Fruit fly (Drosophila melanogaster) whole organism, pupa: ENCODE results near the gene CG11381.

Experiments used
- CG10348 ChIP-seq: fragments of 200-800 bp; sonication (Bioruptor generic); IDR thresholded peaks from 2 replicates; pipeline ENCODE4 v1.3.6; 2022; ENCODE audit warnings: missing biosample characterization, missing genetic modification characterization
- CG12605 ChIP-seq: fragments of 200-800 bp; sonication (Bioruptor generic); IDR thresholded peaks from 2 replicates; pipeline ENCODE4 v1.3.6; 2022; ENCODE audit warnings: missing biosample characterization, missing genetic modification characterization
- CG13204 ChIP-seq: fragments of 200-800 bp; sonication (Bioruptor generic); optimal IDR thresholded peaks from 2 replicates; lab custom pipeline; 2018; ENCODE audit warnings: missing biosample characterization, mild to moderate bottlenecking, missing genetic modification characterization, moderate library complexity
- CG14655 ChIP-seq: fragments of 200-800 bp; sonication (Bioruptor generic); optimal IDR thresholded peaks from 3 replicates; lab custom pipeline; 2017; ENCODE audit warnings: mild to moderate bottlenecking, missing biosample characterization, missing genetic modification reagents, missing genetic modification characterization
- CG15710 ChIP-seq: fragments of 200-800 bp; sonication (Bioruptor generic); optimal IDR thresholded peaks from 2 replicates; lab custom pipeline; 2018; ENCODE audit warnings: missing biosample characterization, mild to moderate bottlenecking, missing genetic modification characterization, moderate library complexity
- CG17806 ChIP-seq: fragments of 200-800 bp; sonication (Bioruptor generic); optimal IDR thresholded peaks from 2 replicates; lab custom pipeline; 2018; ENCODE audit warnings: missing biosample characterization, mild to moderate bottlenecking, missing genetic modification characterization, moderate library complexity
- CG32121 ChIP-seq: fragments of 200-800 bp; sonication (Bioruptor generic); IDR thresholded peaks from 2 replicates; pipeline ENCODE4 v1.3.6; 2022; ENCODE audit warnings: missing biosample characterization, missing genetic modification characterization
- CG34367 ChIP-seq: fragments of 200-800 bp; sonication (Bioruptor generic); optimal IDR thresholded peaks from 2 replicates; lab custom pipeline; 2018; ENCODE audit warnings: missing biosample characterization, mild to moderate bottlenecking, missing genetic modification characterization
- CG4496 ChIP-seq: fragments of 200-800 bp; sonication (Bioruptor generic); IDR thresholded peaks from 3 replicates; pipeline ENCODE4 v1.3.6; 2022; ENCODE audit warnings: missing biosample characterization, missing genetic modification characterization
- CG8159 ChIP-seq: fragments of 200-800 bp; sonication (Bioruptor generic); optimal IDR thresholded peaks from 3 replicates; lab custom pipeline; 2018; ENCODE audit warnings: missing biosample characterization, mild to moderate bottlenecking, missing genetic modification characterization, moderate library complexity
- CG8301 ChIP-seq: fragments of 200-800 bp; sonication (Bioruptor generic); optimal IDR thresholded peaks from 2 replicates; lab custom pipeline; 2018; ENCODE audit warnings: missing biosample characterization, mild to moderate bottlenecking, missing genetic modification characterization
- CG9948 ChIP-seq: fragments of 200-800 bp; sonication (Bioruptor generic); optimal IDR thresholded peaks from 2 replicates; lab custom pipeline; 2018; ENCODE audit warnings: missing biosample characterization, mild to moderate bottlenecking, missing genetic modification characterization, moderate library complexity
- D1 ChIP-seq: fragments of 200-800 bp; sonication (Bioruptor generic); optimal IDR thresholded peaks from 2 replicates; lab custom pipeline; 2018; ENCODE audit warnings: missing biosample characterization, mild to moderate bottlenecking, missing genetic modification characterization, moderate library complexity
- EcR ChIP-seq: fragments of 200-800 bp; sonication (Bioruptor generic); optimal IDR thresholded peaks from 3 replicates; lab custom pipeline; 2019; ENCODE audit warnings: missing biosample characterization, missing genetic modification characterization, mild to moderate bottlenecking, moderate library complexity, missing genetic modification reagents
- Ets98B ChIP-seq: fragments of 200-800 bp; sonication (Bioruptor generic); IDR thresholded peaks from 2 replicates; pipeline ENCODE4 v1.3.6; 2022; ENCODE audit warnings: missing biosample characterization, missing genetic modification characterization
- Pif1A ChIP-seq: fragments of 200-800 bp; sonication (Bioruptor generic); optimal IDR thresholded peaks from 3 replicates; lab custom pipeline; 2016; ENCODE audit warnings: missing biosample characterization, missing genetic modification characterization
- Pif1B ChIP-seq: fragments of 200-800 bp; sonication (Bioruptor generic); optimal IDR thresholded peaks from 3 replicates; lab custom pipeline; 2016; ENCODE audit warnings: missing biosample characterization, missing genetic modification characterization
- Snoo ChIP-seq: fragments of 200-800 bp; sonication (Bioruptor generic); optimal IDR thresholded peaks from 3 replicates; lab custom pipeline; 2017; ENCODE audit warnings: missing biosample characterization, mild to moderate bottlenecking, missing genetic modification characterization, inconsistent platforms
- fd96Ca ChIP-seq: fragments of 200-800 bp; sonication (Bioruptor generic); IDR thresholded peaks from 3 replicates; pipeline ENCODE4 v1.3.6; 2022; ENCODE audit warnings: missing biosample characterization, missing genetic modification characterization
- gl ChIP-seq: fragments of 200-800 bp; sonication (Bioruptor generic); optimal IDR thresholded peaks from 2 replicates; lab custom pipeline; 2018; ENCODE audit warnings: missing biosample characterization, mild to moderate bottlenecking, missing genetic modification characterization
- rn ChIP-seq: fragments of 200-800 bp; sonication (Bioruptor generic); IDR thresholded peaks from 2 replicates; pipeline ENCODE4 v1.3.6; 2022; ENCODE audit warnings: missing biosample characterization, missing genetic modification characterization

CG11381 gene

DNA sequence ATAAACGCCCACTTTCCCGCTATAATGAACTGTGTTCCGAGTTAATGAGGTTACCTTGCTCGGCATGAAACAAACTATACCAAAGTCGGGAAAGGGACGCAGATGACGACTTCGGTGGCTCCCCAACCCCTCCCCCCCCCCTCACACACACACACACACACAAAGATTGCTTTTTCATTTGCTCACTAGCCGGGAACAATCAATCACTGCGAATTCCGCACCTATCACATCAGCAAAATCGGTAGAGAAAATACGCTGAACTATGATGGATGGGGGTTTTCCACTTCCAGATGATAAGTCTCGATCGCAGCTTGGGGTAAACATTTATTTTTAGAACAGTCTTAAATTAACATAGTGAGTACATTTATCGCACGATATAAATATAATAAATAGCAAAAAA is 30.0 kb upstream of the CG11381 start:
- TF ChIP-seq CG34367 (tag; lab: Kevin White, UChicago): no peak
- TF ChIP-seq fd96Ca (GFP tag; lab: Robert Waterston, UW): no peak
- TF ChIP-seq CG32121 (GFP tag; lab: Robert Waterston, UW): no peak
- TF ChIP-seq CG12605 (GFP tag; lab: Robert Waterston, UW): no peak
- TF ChIP-seq CG14655 (GFP tag; lab: Kevin White, UChicago): no peak
- TF ChIP-seq CG8301 (tag; lab: Kevin White, UChicago): no peak
- TF ChIP-seq CG13204 (GFP tag; lab: Kevin White, UChicago): no peak
- no peak for TF ChIP-seq Pif1B
- TF ChIP-seq CG9948 (tag; lab: Kevin White, UChicago): no peak
- no peak for TF ChIP-seq EcR
- no peak for TF ChIP-seq CG10348
- no peak for TF ChIP-seq CG15710 (tag; lab: Kevin White, UChicago)
- TF ChIP-seq rn: no peak
- TF ChIP-seq gl (tag; lab: Kevin White, UChicago): no peak
- TF ChIP-seq CG4496 (GFP tag; lab: Robert Waterston, UW): no peak
- no peak for TF ChIP-seq CG17806 (tag; lab: Kevin White, UChicago)
- no peak for TF ChIP-seq Ets98B (GFP tag; lab: Robert Waterston, UW)
- no peak for TF ChIP-seq Pif1A

dm6 chrX:1175993-1176392 is 27.6 kb upstream of the CG11381 start, which contains the start of gene CG11384:
Gene CG11384 (minus strand): TSS chrX:1176035.
- TF ChIP-seq CG8159 (no peak), Pif1B (no peak), gl (tag; lab: Kevin White, UChicago) (no peak), CG32121 (GFP tag; lab: Robert Waterston, UW) (no peak)

- TF ChIP-seq CG34367 (tag; lab: Kevin White, UChicago): no peak
- no peak for TF ChIP-seq CG17806 (tag; lab: Kevin White, UChicago)
- TF ChIP-seq CG4496 (GFP tag; lab: Robert Waterston, UW): no peak
- TF ChIP-seq CG10348: no peak
- no peak for TF ChIP-seq CG14655 (GFP tag; lab: Kevin White, UChicago)
These were observed 23.7 kb upstream of the CG11381 start, which contains the start of gene CG11379 for dm6 chrX:1179865-1180264. Gene CG11379 (plus strand): TSS chrX:1180165.

- TF ChIP-seq CG34367 (tag; lab: Kevin White, UChicago) (no peak), CG4496 (GFP tag; lab: Robert Waterston, UW) (peak; percentile 36; the same call in 1 of the 3 replicates), Ets98B (GFP tag; lab: Robert Waterston, UW) (peak; percentile 21; the same call in 1 of the 2 replicates)
These were observed 22.7 kb upstream of the CG11381 start for dm6 chrX:1180865-1181264.

DNA sequence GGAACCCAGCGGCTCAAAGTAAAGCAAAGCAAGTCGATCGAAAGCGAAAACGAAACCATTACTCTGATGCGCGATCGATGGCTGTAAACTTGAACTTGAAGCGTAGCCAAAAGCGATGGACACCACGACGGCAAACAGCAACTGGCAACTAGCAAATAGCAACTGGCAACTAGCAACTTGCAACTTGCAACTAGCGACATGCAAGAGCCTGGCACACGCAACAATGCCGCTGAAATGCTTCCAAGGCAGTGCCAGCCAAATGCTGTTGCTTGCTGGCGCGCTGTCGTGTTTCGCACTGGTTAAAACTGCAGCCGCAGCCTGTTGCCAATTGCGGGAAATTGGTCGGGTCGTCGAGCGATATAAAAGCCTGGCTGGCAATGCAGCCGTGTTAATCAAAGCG is 22.3 kb upstream of the CG11381 start, which contains the start of gene CG14627:
TSS of gene CG14627 (plus strand) at position 301 of the 400 bp plus-strand sequence.
- TF ChIP-seq CG9948 (tag; lab: Kevin White, UChicago) (no peak), Snoo (tag; lab: Kevin White, UChicago) (no peak), CG8159 (no peak), CG34367 (tag; lab: Kevin White, UChicago) (no peak), CG14655 (GFP tag; lab: Kevin White, UChicago) (no peak), CG32121 (GFP tag; lab: Robert Waterston, UW) (no peak), CG8301 (tag; lab: Kevin White, UChicago) (no peak), CG13204 (GFP tag; lab: Kevin White, UChicago) (no peak), Pif1B (no peak), CG4496 (GFP tag; lab: Robert Waterston, UW) (no peak), fd96Ca (GFP tag; lab: Robert Waterston, UW) (no peak), CG15710 (tag; lab: Kevin White, UChicago) (no peak), Ets98B (GFP tag; lab: Robert Waterston, UW) (no peak), CG17806 (tag; lab: Kevin White, UChicago) (no peak), CG10348 (no peak), EcR (no peak), D1 (tag; lab: Kevin White, UChicago) (no peak), CG12605 (GFP tag; lab: Robert Waterston, UW) (no peak), gl (tag; lab: Kevin White, UChicago) (no peak), Pif1A (no peak)

- TF ChIP-seq CG17806 (tag; lab: Kevin White, UChicago) (no peak), CG9948 (tag; lab: Kevin White, UChicago) (no peak), CG8159 (no peak), D1 (tag; lab: Kevin White, UChicago) (no peak), CG4496 (GFP tag; lab: Robert Waterston, UW) (no peak), EcR (no peak), CG13204 (GFP tag; lab: Kevin White, UChicago) (no peak), Pif1A (no peak), CG15710 (tag; lab: Kevin White, UChicago) (no peak), CG10348 (no peak), Pif1B (no peak), gl (tag; lab: Kevin White, UChicago) (no peak), CG14655 (GFP tag; lab: Kevin White, UChicago) (no peak), CG34367 (tag; lab: Kevin White, UChicago) (no peak), Ets98B (GFP tag; lab: Robert Waterston, UW) (no peak), Snoo (tag; lab: Kevin White, UChicago) (no peak), CG32121 (GFP tag; lab: Robert Waterston, UW) (no peak), fd96Ca (GFP tag; lab: Robert Waterston, UW) (no peak)
These were observed 19.8 kb upstream of the CG11381 start for dm6 chrX:1183742-1184141.
